Worm (Caenorhabditis elegans) whole organism, L4 larva: ENCODE data around the gene T28A11.4.

ENCODE experiments used
- ZK546.5 ChIP-seq, 2 experiments: sonication (generic microtip); optimal IDR thresholded peaks; 2 replicates each; lab custom pipeline; 2017; ENCODE audit warnings: missing biosample characterization in 2 of 2, missing genetic modification characterization in 2 of 2
- ceh-28 ChIP-seq: fragments of 150-350 bp; optimal IDR thresholded peaks from 2 replicates; lab custom pipeline; 2014; ENCODE audit warnings: missing biosample characterization, missing genetic modification reagents, missing genetic modification characterization
- lin-15B ChIP-seq: fragments of 150-350 bp; sonication (generic microtip); optimal IDR thresholded peaks from 3 replicates; lab custom pipeline; 2014; ENCODE audit warnings: missing biosample characterization, missing genetic modification characterization

- no peak for TF ChIP-seq ceh-28 (tag; lab: Kevin White, UChicago)
- no peak for TF ChIP-seq ZK546.5 (tag; optimal IDR thresholded peaks at IDR 0.05; lab: Kevin White, UChicago)
- TF ChIP-seq lin-15B (tag; lab: Kevin White, UChicago) = no peak
Observed at ce11 chrV:3295368-3295767, 21.5 kb downstream of the T28A11.4 start.
